Fruit fly (Drosophila melanogaster) whole organism, embryonic: ENCODE data around the gene Tango1.
A peak's percentile ranks its signal among the peaks of the same experiment; 100 is the strongest.

Experiments used
- Ada2b ChIP-seq: fragments of 200-800 bp; sonication (Bioruptor generic); IDR thresholded peaks from 2 replicates; pipeline ENCODE4 v1.3.6; 2022; ENCODE audit warnings: missing biosample characterization, missing genetic modification characterization
- Adf1 ChIP-seq: fragments of 200-800 bp; sonication (Bioruptor generic); IDR thresholded peaks from 2 replicates; pipeline ENCODE4 v1.3.6; 2022; ENCODE audit warnings: missing biosample characterization, missing genetic modification characterization
- Asciz ChIP-seq: fragments of 200-800 bp; sonication (Bioruptor generic); optimal IDR thresholded peaks from 2 replicates; lab custom pipeline; 2017; ENCODE audit warnings: missing biosample characterization, mild to moderate bottlenecking, missing genetic modification characterization, missing genetic modification reagents
- Atf-2 ChIP-seq: fragments of 200-800 bp; sonication (Bioruptor generic); optimal IDR thresholded peaks from 2 replicates; lab custom pipeline; 2016; ENCODE audit warnings: missing biosample characterization, missing genetic modification characterization
- Atf6 ChIP-seq: fragments of 200-800 bp; sonication (Bioruptor generic); IDR thresholded peaks from 2 replicates; pipeline ENCODE4 v1.3.6; 2022; ENCODE audit warnings: missing biosample characterization, missing genetic modification characterization
- CG10267 ChIP-seq: fragments of 200-800 bp; sonication (Bioruptor generic); optimal IDR thresholded peaks from 2 replicates; lab custom pipeline; 2018; ENCODE audit warnings: missing biosample characterization, mild to moderate bottlenecking, missing genetic modification characterization, moderate library complexity
- CG10321 ChIP-seq: fragments of 200-800 bp; sonication (Bioruptor generic); IDR thresholded peaks from 2 replicates; pipeline ENCODE4 v1.3.6; 2022; ENCODE audit warnings: missing biosample characterization, missing genetic modification characterization
- CG12071 ChIP-seq: fragments of 200-800 bp; sonication (Bioruptor generic); optimal IDR thresholded peaks from 3 replicates; lab custom pipeline; 2018; ENCODE audit warnings: missing biosample characterization, mild to moderate bottlenecking, missing genetic modification characterization
- CG13287 ChIP-seq: fragments of 200-800 bp; sonication (Bioruptor generic); IDR thresholded peaks from 2 replicates; pipeline ENCODE4 v1.3.6; 2022; ENCODE audit warnings: missing biosample characterization, missing genetic modification characterization; ENCODE audit not compliant: partially characterized antibody
- CG14014 ChIP-seq: fragments of 200-800 bp; sonication (Bioruptor generic); IDR thresholded peaks from 2 replicates; pipeline ENCODE4 v1.3.6; 2022; ENCODE audit warnings: missing biosample characterization, missing genetic modification characterization
- CG15514 ChIP-seq: fragments of 200-800 bp; sonication (Bioruptor generic); optimal IDR thresholded peaks from 3 replicates; lab custom pipeline; 2017; ENCODE audit warnings: missing biosample characterization, missing genetic modification characterization, mild to moderate bottlenecking, moderate library complexity, missing genetic modification reagents
- CG16813 ChIP-seq: fragments of 200-800 bp; sonication (Bioruptor generic); IDR thresholded peaks from 3 replicates; pipeline ENCODE4 v1.3.6; 2022; ENCODE audit warnings: missing biosample characterization, missing genetic modification characterization; ENCODE audit not compliant: partially characterized antibody
- CG16863 ChIP-seq: fragments of 200-800 bp; sonication (Bioruptor generic); optimal IDR thresholded peaks from 3 replicates; lab custom pipeline; 2016; ENCODE audit warnings: missing biosample characterization, missing genetic modification characterization
- CG17829 ChIP-seq: fragments of 200-800 bp; optimal IDR thresholded peaks from 2 replicates; lab custom pipeline; 2019; ENCODE audit warnings: missing biosample characterization, mild to moderate bottlenecking, missing genetic modification characterization, moderate library complexity
- CG2678 ChIP-seq: fragments of 200-800 bp; sonication (Bioruptor generic); optimal IDR thresholded peaks from 3 replicates; lab custom pipeline; 2019; ENCODE audit warnings: missing biosample characterization, mild to moderate bottlenecking, missing genetic modification characterization, moderate library complexity
- CG3065 ChIP-seq: fragments of 200-800 bp; sonication (Bioruptor generic); optimal IDR thresholded peaks from 2 replicates; lab custom pipeline; 2016; ENCODE audit warnings: missing biosample characterization, missing genetic modification characterization
- CG31365 ChIP-seq: fragments of 200-800 bp; sonication (Bioruptor generic); optimal IDR thresholded peaks from 2 replicates; lab custom pipeline; 2018; ENCODE audit warnings: missing biosample characterization, mild to moderate bottlenecking, missing genetic modification characterization
- CG3407 ChIP-seq: fragments of 200-800 bp; sonication (Bioruptor generic); optimal IDR thresholded peaks from 2 replicates; lab custom pipeline; 2018; ENCODE audit warnings: missing biosample characterization, mild to moderate bottlenecking, missing genetic modification characterization
- CG4282 ChIP-seq: fragments of 200-800 bp; sonication (Bioruptor generic); optimal IDR thresholded peaks from 2 replicates; lab custom pipeline; 2016; ENCODE audit warnings: missing biosample characterization, missing genetic modification characterization
- CG6765 ChIP-seq: fragments of 200-800 bp; sonication (Bioruptor generic); optimal IDR thresholded peaks from 3 replicates; lab custom pipeline; 2017; ENCODE audit warnings: missing biosample characterization, mild to moderate bottlenecking, missing genetic modification characterization
- CG8765 ChIP-seq: fragments of 200-800 bp; sonication (Bioruptor generic); IDR thresholded peaks from 2 replicates; pipeline ENCODE4 v1.3.6; 2022; ENCODE audit warnings: missing biosample characterization, missing genetic modification characterization
- CG8924 ChIP-seq: fragments of 200-800 bp; optimal IDR thresholded peaks from 3 replicates; lab custom pipeline; 2019; ENCODE audit warnings: missing biosample characterization, mild to moderate bottlenecking, missing genetic modification characterization, moderate library complexity
- CG9817 ChIP-seq: fragments of 200-800 bp; sonication (Bioruptor generic); optimal IDR thresholded peaks from 2 replicates; lab custom pipeline; 2018; ENCODE audit warnings: missing biosample characterization, mild to moderate bottlenecking, missing genetic modification characterization, moderate library complexity
- Dbx ChIP-seq: fragments of 200-800 bp; sonication (Bioruptor generic); IDR thresholded peaks from 3 replicates; pipeline ENCODE4 v1.3.6; 2022; ENCODE audit warnings: missing biosample characterization, missing genetic modification characterization
- GATAe ChIP-seq: fragments of 200-800 bp; sonication (Bioruptor generic); conservative IDR thresholded peaks from 2 replicates; pipeline ENCODE4 v1.3.6; 2022; ENCODE audit warnings: missing biosample characterization, missing genetic modification characterization
- HHEX ChIP-seq: fragments of 200-800 bp; sonication (Bioruptor generic); optimal IDR thresholded peaks from 3 replicates; lab custom pipeline; 2017; ENCODE audit warnings: missing biosample characterization, mild to moderate bottlenecking, missing genetic modification characterization, missing genetic modification reagents
- HLH3B ChIP-seq: fragments of 200-800 bp; sonication (Bioruptor generic); IDR thresholded peaks from 2 replicates; pipeline ENCODE4 v1.3.6; 2022; ENCODE audit warnings: missing biosample characterization, missing genetic modification characterization
- Lim3 ChIP-seq: fragments of 200-800 bp; sonication (Bioruptor generic); IDR thresholded peaks from 2 replicates; pipeline ENCODE4 v1.3.6; 2022; ENCODE audit warnings: missing biosample characterization, missing genetic modification characterization
- MBD-R2 ChIP-seq: fragments of 200-800 bp; sonication (Bioruptor generic); IDR thresholded peaks from 2 replicates; pipeline ENCODE4 v1.3.6; 2022; ENCODE audit warnings: missing biosample characterization, missing genetic modification characterization
- NC2β ChIP-seq: fragments of 200-800 bp; sonication (Bioruptor generic); optimal IDR thresholded peaks from 2 replicates; lab custom pipeline; 2016; ENCODE audit warnings: missing biosample characterization, missing genetic modification characterization
- Nf-YB ChIP-seq: fragments of 200-800 bp; sonication (Bioruptor generic); optimal IDR thresholded peaks from 3 replicates; lab custom pipeline; 2019; ENCODE audit warnings: missing biosample characterization, mild to moderate bottlenecking, missing genetic modification characterization, moderate library complexity
- Rx ChIP-seq: fragments of 200-800 bp; sonication (Bioruptor generic); IDR thresholded peaks from 2 replicates; pipeline ENCODE4 v1.3.6; 2022; ENCODE audit warnings: missing biosample characterization, missing genetic modification characterization
- Sox102F ChIP-seq: fragments of 200-800 bp; sonication (Bioruptor generic); optimal IDR thresholded peaks from 2 replicates; lab custom pipeline; 2018; ENCODE audit warnings: missing biosample characterization, mild to moderate bottlenecking, missing genetic modification characterization, moderate library complexity
- Sry-δ ChIP-seq: fragments of 200-800 bp; sonication (Bioruptor generic); optimal IDR thresholded peaks from 2 replicates; lab custom pipeline; 2016; ENCODE audit warnings: missing biosample characterization, missing genetic modification characterization
- Taf1 ChIP-seq: fragments of 200-800 bp; sonication (Bioruptor generic); IDR thresholded peaks from 2 replicates; pipeline ENCODE4 v1.3.6; 2022; ENCODE audit warnings: missing biosample characterization, missing genetic modification characterization
- bab2 ChIP-seq: fragments of 200-800 bp; sonication (Bioruptor generic); optimal IDR thresholded peaks from 2 replicates; lab custom pipeline; 2016; ENCODE audit warnings: missing biosample characterization, missing genetic modification characterization
- caup ChIP-seq: fragments of 200-800 bp; sonication (Bioruptor generic); optimal IDR thresholded peaks from 3 replicates; lab custom pipeline; 2017; ENCODE audit warnings: missing biosample characterization, mild to moderate bottlenecking, missing genetic modification characterization, moderate library complexity; ENCODE audit not compliant: severe bottlenecking
- chm ChIP-seq: fragments of 200-800 bp; sonication (Bioruptor generic); IDR thresholded peaks from 2 replicates; pipeline ENCODE4 v1.3.6; 2022; ENCODE audit warnings: missing biosample characterization, missing genetic modification characterization
- crc ChIP-seq: fragments of 200-800 bp; sonication (Bioruptor generic); optimal IDR thresholded peaks from 2 replicates; lab custom pipeline; 2016; ENCODE audit warnings: missing biosample characterization, missing genetic modification characterization
- gfzf ChIP-seq: fragments of 200-800 bp; sonication (Bioruptor generic); optimal IDR thresholded peaks from 2 replicates; lab custom pipeline; 2016; ENCODE audit warnings: missing biosample characterization, mild to moderate bottlenecking, missing genetic modification characterization, moderate library complexity
- gsb-n ChIP-seq: fragments of 200-800 bp; sonication (Bioruptor generic); optimal IDR thresholded peaks from 3 replicates; lab custom pipeline; 2018; ENCODE audit warnings: missing biosample characterization, mild to moderate bottlenecking, missing genetic modification characterization
- h ChIP-seq: fragments of >200 bp; optimal IDR thresholded peaks from 2 replicates; lab custom pipeline; 2017
- lov ChIP-seq, 2 experiments: fragments of 200-800 bp in 1 of 2; fragments of >200 bp in 1 of 2; sonication (Bioruptor generic) in 1 of 2; IDR thresholded peaks in 1 of 2; optimal IDR thresholded peaks in 1 of 2; 2 replicates in 1 of 2; 3 replicates in 1 of 2; pipeline versions ENCODE4 v1.3.6 to Lab custom; 2017 to 2022; ENCODE audit warnings: missing biosample characterization in 1 of 2, missing genetic modification characterization in 1 of 2
- nerfin-1 ChIP-seq: fragments of 200-800 bp; sonication (Bioruptor generic); optimal IDR thresholded peaks from 3 replicates; lab custom pipeline; 2019; ENCODE audit warnings: missing biosample characterization, mild to moderate bottlenecking, missing genetic modification characterization, moderate library complexity
- row ChIP-seq: fragments of 200-800 bp; sonication (Bioruptor generic); IDR thresholded peaks from 3 replicates; pipeline ENCODE4 v1.3.6; 2022; ENCODE audit warnings: missing biosample characterization, missing genetic modification characterization
- sqz ChIP-seq: fragments of 200-800 bp; sonication (Bioruptor generic); optimal IDR thresholded peaks from 3 replicates; lab custom pipeline; 2018; ENCODE audit warnings: missing biosample characterization, mild to moderate bottlenecking, missing genetic modification characterization
- tgo ChIP-seq: fragments of 200-800 bp; sonication (Bioruptor generic); IDR thresholded peaks from 3 replicates; pipeline ENCODE4 v1.3.6; 2022; ENCODE audit warnings: missing biosample characterization, missing genetic modification characterization
- tna ChIP-seq: fragments of 200-800 bp; sonication (Bioruptor generic); IDR thresholded peaks from 2 replicates; pipeline ENCODE4 v1.3.6; 2022; ENCODE audit warnings: missing biosample characterization, missing genetic modification characterization; ENCODE audit not compliant: partially characterized antibody
- trem ChIP-seq: fragments of 200-800 bp; optimal IDR thresholded peaks from 3 replicates; lab custom pipeline; 2019; ENCODE audit warnings: missing biosample characterization, mild to moderate bottlenecking, missing genetic modification characterization, moderate library complexity
- vfl ChIP-seq: fragments of 200-800 bp; sonication (Bioruptor generic); optimal IDR thresholded peaks from 2 replicates; lab custom pipeline; 2016; ENCODE audit warnings: missing biosample characterization, missing genetic modification characterization

The Tango1 gene

DNA sequence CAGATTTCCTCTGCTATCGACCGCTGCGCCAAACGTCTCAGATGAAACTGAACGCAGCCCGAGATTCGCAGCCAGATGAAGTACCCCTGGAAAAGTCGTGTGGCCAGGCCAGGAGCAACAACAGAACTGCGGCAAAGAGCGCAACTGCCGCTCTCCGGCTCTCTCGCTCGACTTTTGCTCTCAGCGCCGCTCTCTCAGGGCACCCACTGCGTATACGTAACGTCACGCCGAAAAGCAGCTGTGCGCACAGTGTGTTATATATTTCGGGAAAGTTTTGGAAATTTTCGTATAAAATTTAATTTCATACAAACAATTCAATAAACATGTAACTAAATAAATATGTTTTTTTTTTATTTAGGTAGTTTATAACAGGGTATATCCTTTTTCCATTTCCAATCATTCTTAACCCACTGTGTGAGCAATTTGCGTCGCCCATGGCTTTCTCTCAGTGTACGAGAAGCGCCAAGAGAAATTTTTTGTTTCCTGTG lies 48.1 kb upstream of the Tango1 start, which contains the start of gene Dpp10 (continued):
- TF ChIP-seq CG8924 (tag; lab: Kevin White, UChicago) = peak; percentile 90
- TF ChIP-seq h (lab: Kevin White, UChicago) = no peak
- TF ChIP-seq HLH3B (GFP tag; lab: Robert Waterston, UW) = peak; percentile 95
- peak; percentile 41 for TF ChIP-seq Nf-YB (GFP tag; lab: Kevin White, UChicago)
- peak; percentile 81 for TF ChIP-seq CG10321 (GFP tag; lab: Robert Waterston, UW)
- TF ChIP-seq Taf1 = peak; percentile 94
- TF ChIP-seq vfl (GFP tag; lab: Kevin White, UChicago) = peak; percentile 93
- peak; percentile 53 for TF ChIP-seq CG31365
- peak; percentile 26 for TF ChIP-seq CG3065 (GFP tag; lab: Kevin White, UChicago)
- TF ChIP-seq Sox102F (GFP tag; lab: Kevin White, UChicago) = peak; percentile 86
- peak; percentile 93 for TF ChIP-seq HHEX (GFP tag; lab: Kevin White, UChicago)
- peak; percentile 58 for TF ChIP-seq CG13287 (GFP tag; lab: Robert Waterston, UW)
- peak; percentile 75 for TF ChIP-seq CG17829
- no peak for TF ChIP-seq gfzf (GFP tag; lab: Kevin White, UChicago)
- TF ChIP-seq caup = peak; percentile 92
- peak; percentile 23 for TF ChIP-seq crc (GFP tag; lab: Kevin White, UChicago)
- no peak for TF ChIP-seq CG16813 (GFP tag; lab: Robert Waterston, UW)
- peak; percentile 72 for TF ChIP-seq Atf-2 (GFP tag; lab: Kevin White, UChicago)
- TF ChIP-seq GATAe (GFP tag; lab: Robert Waterston, UW) = peak; percentile 92
- TF ChIP-seq CG6765 (GFP tag; lab: Kevin White, UChicago) = peak; percentile 85
- TF ChIP-seq Sry-δ (GFP tag; lab: Kevin White, UChicago) = peak; percentile 49
- TF ChIP-seq nerfin-1 (tag; lab: Kevin White, UChicago) = peak; percentile 67
- TF ChIP-seq gsb-n (tag; lab: Kevin White, UChicago) = peak; percentile 34
- TF ChIP-seq MBD-R2 (GFP tag; lab: Robert Waterston, UW) = peak; percentile 95
- TF ChIP-seq NC2β (GFP tag; lab: Kevin White, UChicago) = peak; percentile 80
- peak; percentile 77 for TF ChIP-seq CG4282
- peak; percentile 96 for TF ChIP-seq tgo (GFP tag; lab: Robert Waterston, UW)
- TF ChIP-seq CG14014 (GFP tag; lab: Robert Waterston, UW) = peak; percentile 98
- peak; percentile 98 for TF ChIP-seq row
- TF ChIP-seq sqz (GFP tag; lab: Kevin White, UChicago) = peak; percentile 68
- peak; percentile 78 for TF ChIP-seq Asciz (GFP tag; lab: Kevin White, UChicago)
- TF ChIP-seq bab2 (GFP tag; lab: Kevin White, UChicago) = peak; percentile 88
- peak; percentile 64 for TF ChIP-seq CG10267 (tag; lab: Kevin White, UChicago)
- TF ChIP-seq Ada2b (GFP tag; lab: Robert Waterston, UW) = peak; percentile 98
- peak; percentile 85 for TF ChIP-seq CG15514
- TF ChIP-seq Atf6 (GFP tag; lab: Robert Waterston, UW) = peak; percentile 98
- TF ChIP-seq trem (tag; lab: Kevin White, UChicago) = peak; percentile 12
- peak; percentile 68; the same call in 1 of the 2 replicates for TF ChIP-seq chm (GFP tag; lab: Robert Waterston, UW)
- no peak for TF ChIP-seq tna (GFP tag; lab: Robert Waterston, UW)
- peak; percentile 81; the same call in 1 of the 2 replicates for TF ChIP-seq Lim3 (GFP tag; lab: Robert Waterston, UW)
- TF ChIP-seq Dbx = peak; percentile 98
- peak; percentile 85 for TF ChIP-seq Adf1
- TF ChIP-seq CG16863 (GFP tag; lab: Kevin White, UChicago) = peak; percentile 81
- TF ChIP-seq CG8765 = peak; percentile 77; the same call in 1 of the 2 replicates
- peak; percentile 89 for TF ChIP-seq Rx (GFP tag; lab: Robert Waterston, UW)
- peak; percentile 91 for TF ChIP-seq CG9817 (tag; lab: Kevin White, UChicago)
- TF ChIP-seq CG3407 = peak; percentile 69
- TF ChIP-seq CG12071 (GFP tag; lab: Kevin White, UChicago) = peak; percentile 85
- no peak for TF ChIP-seq lov (optimal IDR thresholded peaks at IDR 0.05; lab: Kevin White, UChicago)
- TF ChIP-seq lov (GFP tag; IDR thresholded peaks at IDR 0.05; lab: Robert Waterston, UW) = peak; percentile 80
- TF ChIP-seq CG2678 (tag; lab: Kevin White, UChicago) = peak; percentile 95
